Fruit fly (Drosophila melanogaster) whole organism, embryonic: ENCODE measurements around the gene Caper.

ENCODE experiments used
- Awh ChIP-seq: fragments of 200-800 bp; sonication (Bioruptor generic); IDR thresholded peaks from 2 replicates; pipeline ENCODE4, ENCODE4 v1.3.6; 2022; ENCODE audit warnings: missing biosample characterization, missing genetic modification characterization
- CG10267 ChIP-seq: fragments of 200-800 bp; sonication (Bioruptor generic); optimal IDR thresholded peaks from 2 replicates; lab custom pipeline; 2018; ENCODE audit warnings: missing biosample characterization, mild to moderate bottlenecking, missing genetic modification characterization, moderate library complexity
- CG11093 ChIP-seq: fragments of 200-800 bp; sonication (Bioruptor generic); IDR thresholded peaks from 3 replicates; pipeline ENCODE4 v1.3.6; 2022; ENCODE audit warnings: missing biosample characterization, missing genetic modification characterization
- CG11504 ChIP-seq: fragments of 200-800 bp; sonication (Bioruptor generic); optimal IDR thresholded peaks from 3 replicates; lab custom pipeline; 2019; ENCODE audit warnings: missing biosample characterization, mild to moderate bottlenecking, missing genetic modification characterization, moderate library complexity
- CG12236 ChIP-seq: fragments of 200-800 bp; sonication (Bioruptor generic); optimal IDR thresholded peaks from 2 replicates; lab custom pipeline; 2016; ENCODE audit warnings: missing biosample characterization, missing genetic modification characterization
- CG12659 ChIP-seq: fragments of 200-800 bp; sonication (Bioruptor generic); optimal IDR thresholded peaks from 3 replicates; lab custom pipeline; 2017; ENCODE audit warnings: mild to moderate bottlenecking, missing biosample characterization, missing genetic modification reagents, missing genetic modification characterization
- CG15696 ChIP-seq: fragments of 200-800 bp; sonication (Bioruptor generic); optimal IDR thresholded peaks from 2 replicates; lab custom pipeline; 2019; ENCODE audit warnings: missing biosample characterization, mild to moderate bottlenecking, missing genetic modification characterization, moderate library complexity
- CG17359 ChIP-seq: fragments of 200-800 bp; sonication (Bioruptor generic); optimal IDR thresholded peaks from 3 replicates; lab custom pipeline; 2018; ENCODE audit warnings: missing biosample characterization, mild to moderate bottlenecking, missing genetic modification characterization, moderate library complexity
- CG17385 ChIP-seq: fragments of 200-800 bp; sonication (Bioruptor generic); optimal IDR thresholded peaks from 3 replicates; lab custom pipeline; 2018; ENCODE audit warnings: missing biosample characterization, mild to moderate bottlenecking, missing genetic modification characterization
- CG2129 ChIP-seq: fragments of 200-800 bp; sonication (Bioruptor generic); IDR thresholded peaks from 2 replicates; pipeline ENCODE4 v1.3.6; 2022; ENCODE audit warnings: missing biosample characterization, missing genetic modification characterization; ENCODE audit not compliant: partially characterized antibody
- CG30431 ChIP-seq: fragments of 200-800 bp; sonication (Bioruptor generic); optimal IDR thresholded peaks from 2 replicates; lab custom pipeline; 2017; ENCODE audit warnings: missing biosample characterization, missing genetic modification characterization
- CG3163 ChIP-seq: fragments of 200-800 bp; sonication (Bioruptor generic); optimal IDR thresholded peaks from 3 replicates; lab custom pipeline; 2016; ENCODE audit warnings: missing biosample characterization, missing genetic modification characterization
- CG5953 ChIP-seq: fragments of 200-800 bp; sonication (Bioruptor generic); IDR thresholded peaks from 2 replicates; pipeline ENCODE4 v1.3.6; 2022; ENCODE audit warnings: missing biosample characterization, missing genetic modification characterization
- CG7839 ChIP-seq: fragments of 200-800 bp; sonication (Bioruptor generic); optimal IDR thresholded peaks from 3 replicates; lab custom pipeline; 2018; ENCODE audit warnings: missing biosample characterization, mild to moderate bottlenecking, missing genetic modification characterization, moderate library complexity
- CG8089 ChIP-seq: fragments of 200-800 bp; sonication (Bioruptor generic); optimal IDR thresholded peaks from 3 replicates; lab custom pipeline; 2016; ENCODE audit warnings: missing biosample characterization, missing genetic modification characterization
- Chrac-16 ChIP-seq: fragments of 200-800 bp; sonication (Bioruptor generic); optimal IDR thresholded peaks from 3 replicates; lab custom pipeline; 2016; ENCODE audit warnings: missing biosample characterization, missing genetic modification characterization
- CkIIα-i1 ChIP-seq: fragments of 200-800 bp; sonication (Bioruptor generic); IDR thresholded peaks from 2 replicates; pipeline ENCODE4 v1.3.6; 2022; ENCODE audit warnings: missing biosample characterization, missing genetic modification characterization
- CoRest ChIP-seq: fragments of 200-800 bp; sonication (Bioruptor generic); optimal IDR thresholded peaks from 3 replicates; lab custom pipeline; 2018; ENCODE audit warnings: missing biosample characterization, mild to moderate bottlenecking, missing genetic modification characterization, moderate library complexity
- CrebB ChIP-seq: fragments of 200-800 bp; sonication (Bioruptor generic); optimal IDR thresholded peaks from 3 replicates; lab custom pipeline; 2018; ENCODE audit warnings: missing biosample characterization, mild to moderate bottlenecking, missing genetic modification characterization
- Deaf1 ChIP-seq: fragments of 200-800 bp; optimal IDR thresholded peaks from 3 replicates; lab custom pipeline; 2019; ENCODE audit warnings: missing biosample characterization, mild to moderate bottlenecking, missing genetic modification characterization, moderate library complexity
- HHEX ChIP-seq: fragments of 200-800 bp; sonication (Bioruptor generic); optimal IDR thresholded peaks from 3 replicates; lab custom pipeline; 2017; ENCODE audit warnings: missing biosample characterization, mild to moderate bottlenecking, missing genetic modification characterization, missing genetic modification reagents
- Hey ChIP-seq: fragments of 200-800 bp; sonication (Bioruptor generic); optimal IDR thresholded peaks from 3 replicates; lab custom pipeline; 2018; ENCODE audit warnings: missing biosample characterization, mild to moderate bottlenecking, missing genetic modification characterization
- Mad ChIP-seq: fragments of 200-800 bp; sonication (Bioruptor generic); optimal IDR thresholded peaks from 2 replicates; lab custom pipeline; 2016; ENCODE audit warnings: missing biosample characterization, missing genetic modification characterization
- Med ChIP-seq: fragments of 200-800 bp; sonication (Bioruptor generic); peaks from one replicate; lab custom pipeline; 2016; ENCODE audit warnings: missing biosample characterization, missing genetic modification characterization, mild to moderate bottlenecking, inconsistent platforms, moderate library complexity
- Oli ChIP-seq: fragments of 200-800 bp; sonication (Bioruptor generic); optimal IDR thresholded peaks from 2 replicates; lab custom pipeline; 2018; ENCODE audit warnings: missing biosample characterization, mild to moderate bottlenecking, missing genetic modification characterization, moderate library complexity
- Opbp ChIP-seq: fragments of 200-800 bp; sonication (Bioruptor generic); IDR thresholded peaks from 3 replicates; pipeline ENCODE4 v1.3.6; 2022; ENCODE audit warnings: missing biosample characterization, missing genetic modification characterization; ENCODE audit not compliant: partially characterized antibody
- Sin3A ChIP-seq: fragments of >200 bp; optimal IDR thresholded peaks from 2 replicates; lab custom pipeline; 2018
- Spps ChIP-seq: fragments of 200-800 bp; sonication (Bioruptor generic); optimal IDR thresholded peaks from 2 replicates; lab custom pipeline; 2018; ENCODE audit warnings: missing biosample characterization, mild to moderate bottlenecking, missing genetic modification characterization
- Xbp1 ChIP-seq: fragments of 200-800 bp; sonication (Bioruptor generic); optimal IDR thresholded peaks from 3 replicates; lab custom pipeline; 2016; ENCODE audit warnings: missing biosample characterization, mild to moderate bottlenecking, missing genetic modification characterization
- ci ChIP-seq: fragments of 200-800 bp; sonication (Bioruptor generic); IDR thresholded peaks from 3 replicates; pipeline ENCODE4 v1.3.6; 2022; ENCODE audit warnings: missing biosample characterization, missing genetic modification characterization
- dm ChIP-seq: fragments of 200-800 bp; sonication (Bioruptor generic); optimal IDR thresholded peaks from 3 replicates; lab custom pipeline; 2016; ENCODE audit warnings: missing biosample characterization, missing genetic modification characterization
- dmrt99B ChIP-seq: fragments of 200-800 bp; sonication (Bioruptor generic); optimal IDR thresholded peaks from 2 replicates; lab custom pipeline; 2018; ENCODE audit warnings: missing biosample characterization, mild to moderate bottlenecking, missing genetic modification characterization, moderate library complexity
- dpn ChIP-seq, 2 experiments: fragments of 200-800 bp; sonication (Bioruptor generic); optimal IDR thresholded peaks; 3 replicates each; lab custom pipeline; 2016; ENCODE audit warnings: missing biosample characterization in 2 of 2, missing genetic modification characterization in 2 of 2
- ewg ChIP-seq: fragments of 200-800 bp; sonication (Bioruptor generic); optimal IDR thresholded peaks from 3 replicates; lab custom pipeline; 2017; ENCODE audit warnings: mild to moderate bottlenecking, missing biosample characterization, missing genetic modification reagents, missing genetic modification characterization
- fd102C ChIP-seq: fragments of 200-800 bp; sonication (Bioruptor generic); optimal IDR thresholded peaks from 2 replicates; lab custom pipeline; 2018; ENCODE audit warnings: missing biosample characterization, mild to moderate bottlenecking, missing genetic modification characterization, moderate library complexity
- kah ChIP-seq: fragments of 200-800 bp; sonication (Bioruptor generic); optimal IDR thresholded peaks from 2 replicates; lab custom pipeline; 2018; ENCODE audit warnings: missing biosample characterization, mild to moderate bottlenecking, missing genetic modification characterization
- knrl ChIP-seq: fragments of 200-800 bp; sonication (Bioruptor generic); IDR thresholded peaks from 3 replicates; pipeline ENCODE4 v1.3.6; 2022; ENCODE audit warnings: missing biosample characterization, missing genetic modification characterization; ENCODE audit not compliant: partially characterized antibody
- lilli ChIP-seq: fragments of 200-800 bp; sonication (Bioruptor generic); optimal IDR thresholded peaks from 3 replicates; lab custom pipeline; 2016; ENCODE audit warnings: missing biosample characterization, missing genetic modification characterization
- lola ChIP-seq, 3 experiments: fragments of >200 bp in 2 of 3; fragments of 200-800 bp in 1 of 3; sonication (Bioruptor generic) in 1 of 3; optimal IDR thresholded peaks; 2 replicates each; lab custom pipeline; 2017 to 2019; ENCODE audit warnings: missing biosample characterization in 3 of 3, missing genetic modification characterization in 3 of 3, mild to moderate bottlenecking in 1 of 3, moderate library complexity in 1 of 3
- pan ChIP-seq, 4 experiments: fragments of >200 bp in 3 of 4; fragments of 200-800 bp in 1 of 4; sonication (Bioruptor generic) in 1 of 4; optimal IDR thresholded peaks in 3 of 4; IDR thresholded peaks in 1 of 4; 2 replicates each; pipeline versions ENCODE4 v1.3.6 to Lab custom; 2017 to 2022; ENCODE audit warnings: missing biosample characterization in 2 of 4, missing genetic modification characterization in 2 of 4, mixed read lengths in 1 of 4
- pnt ChIP-seq: fragments of 200-800 bp; sonication (Bioruptor generic); optimal IDR thresholded peaks from 3 replicates; lab custom pipeline; 2016; ENCODE audit warnings: missing biosample characterization, missing genetic modification characterization
- prd ChIP-seq, 3 experiments: fragments of >200 bp in 2 of 3; fragments of 200-800 bp in 1 of 3; sonication (Bioruptor generic) in 1 of 3; optimal IDR thresholded peaks in 2 of 3; IDR thresholded peaks in 1 of 3; 2 replicates in 2 of 3; 3 replicates in 1 of 3; pipeline versions ENCODE4 v1.3.6 to Lab custom; 2017 to 2022; ENCODE audit warnings: missing biosample characterization in 1 of 3, missing genetic modification characterization in 1 of 3
- row ChIP-seq: fragments of 200-800 bp; sonication (Bioruptor generic); IDR thresholded peaks from 3 replicates; pipeline ENCODE4 v1.3.6; 2022; ENCODE audit warnings: missing biosample characterization, missing genetic modification characterization
- salm ChIP-seq: fragments of 200-800 bp; sonication (Bioruptor generic); optimal IDR thresholded peaks from 2 replicates; lab custom pipeline; 2018; ENCODE audit warnings: missing biosample characterization, mild to moderate bottlenecking, missing genetic modification characterization
- sisA ChIP-seq: fragments of 200-800 bp; sonication (Bioruptor generic); IDR thresholded peaks from 2 replicates; pipeline ENCODE4 v1.3.6; 2022; ENCODE audit warnings: missing biosample characterization, missing genetic modification characterization
- sna ChIP-seq: fragments of 200-800 bp; sonication (Bioruptor generic); IDR thresholded peaks from 2 replicates; pipeline ENCODE4 v1.3.6; 2022; ENCODE audit warnings: missing biosample characterization, missing genetic modification characterization; ENCODE audit not compliant: partially characterized antibody
- tll ChIP-seq, 2 experiments: fragments of 200-800 bp in 1 of 2; fragments of >200 bp in 1 of 2; sonication (Bioruptor generic) in 1 of 2; optimal IDR thresholded peaks; 2 replicates each; lab custom pipeline; 2017 to 2019; ENCODE audit warnings: missing biosample characterization in 2 of 2, missing genetic modification characterization in 2 of 2, mild to moderate bottlenecking in 1 of 2, moderate library complexity in 1 of 2
- toy ChIP-seq: fragments of 200-800 bp; sonication (Bioruptor generic); IDR thresholded peaks from 2 replicates; pipeline ENCODE4 v1.3.6; 2022; ENCODE audit warnings: missing biosample characterization, missing genetic modification characterization
- tx ChIP-seq: fragments of 200-800 bp; sonication (Bioruptor generic); optimal IDR thresholded peaks from 2 replicates; lab custom pipeline; 2016; ENCODE audit warnings: missing biosample characterization, missing genetic modification characterization

Gene Caper

dm6 chr2L:7073011-7073410, 40.5 kb downstream of the Caper start (continued):
- TF ChIP-seq tll (GFP tag; optimal IDR thresholded peaks at IDR 0.05; lab: Kevin White, UChicago) (no peak), row (GFP tag; lab: Robert Waterston, UW) (peak; percentile 47; the same call in 2 of the 3 replicates), CG2129 (GFP tag; lab: Robert Waterston, UW) (no peak), fd102C (GFP tag; lab: Kevin White, UChicago) (no peak), Sin3A (lab: Kevin White, UChicago) (no peak), Xbp1 (GFP tag; lab: Kevin White, UChicago) (peak; percentile 8), sna (GFP tag; lab: Robert Waterston, UW) (no peak), CrebB (tag; lab: Kevin White, UChicago) (no peak), Chrac-16 (GFP tag; lab: Kevin White, UChicago) (no peak), CG11093 (GFP tag; lab: Robert Waterston, UW) (no peak), CG17385 (GFP tag; lab: Kevin White, UChicago) (no peak), knrl (GFP tag; lab: Robert Waterston, UW) (no peak), sisA (peak; percentile 13; the same call in 1 of the 2 replicates), HHEX (GFP tag; lab: Kevin White, UChicago) (no peak), Oli (peak; percentile 21), CG30431 (GFP tag; lab: Kevin White, UChicago) (no peak), CG5953 (GFP tag; lab: Robert Waterston, UW) (no peak), CkIIα-i1 (no peak), pnt (GFP tag; lab: Kevin White, UChicago) (peak; percentile 2), Awh (GFP tag; lab: Robert Waterston, UW) (peak; percentile 40; the same call in 1 of the 2 replicates), CG12659 (GFP tag; lab: Kevin White, UChicago) (no peak), CG10267 (tag; lab: Kevin White, UChicago) (peak; percentile 10), ewg (GFP tag; lab: Kevin White, UChicago) (no peak), CG15696 (tag; lab: Kevin White, UChicago) (peak; percentile 18), dm (GFP tag; lab: Kevin White, UChicago) (no peak), ci (GFP tag; lab: Robert Waterston, UW) (0 out of 3 replicates have a peak, but pooled peaks have one; percentile 29), CG7839 (tag; lab: Kevin White, UChicago) (peak; percentile 41), Mad (no peak), CG11504 (tag; lab: Kevin White, UChicago) (peak; percentile 61), lilli (GFP tag; lab: Kevin White, UChicago) (peak; percentile 11), kah (GFP tag; lab: Kevin White, UChicago) (no peak), tx (peak; percentile 10), CoRest (tag; lab: Kevin White, UChicago) (peak; percentile 5), pan (optimal IDR thresholded peaks at IDR 0.05; lab: Kevin White, UChicago) (no peak), pan (GFP tag; optimal IDR thresholded peaks at IDR 0.05 in 1 of 2, IDR thresholded peaks at IDR 0.05 in 1 of 2) (no peak), Med (GFP tag; lab: Kevin White, UChicago) (peak; percentile 35), CG3163 (GFP tag; lab: Kevin White, UChicago) (no peak), lola (GFP tag; optimal IDR thresholded peaks at IDR 0.05; lab: Kevin White, UChicago) (peak in 1 of 3 experiments; percentile 14), dpn (GFP tag; optimal IDR thresholded peaks at IDR 0.05; lab: Kevin White, UChicago) (peak in 1 of 2 experiments; percentile 20), CG17359 (tag; lab: Kevin White, UChicago) (peak; percentile 23), Hey (tag; lab: Kevin White, UChicago) (no peak), toy (GFP tag; lab: Robert Waterston, UW) (no peak), Opbp (no peak), salm (tag; lab: Kevin White, UChicago) (no peak), Spps (tag; lab: Kevin White, UChicago) (no peak), Deaf1 (no peak), CG12236 (GFP tag; lab: Kevin White, UChicago) (no peak), dmrt99B (tag; lab: Kevin White, UChicago) (peak; percentile 33), CG8089 (GFP tag; lab: Kevin White, UChicago) (no peak), prd (optimal IDR thresholded peaks at IDR 0.05; lab: Kevin White, UChicago) (no peak), prd (GFP tag; IDR thresholded peaks at IDR 0.05; lab: Robert Waterston, UW) (0 out of 3 replicates have a peak, but pooled peaks have one; percentile 41)
